Worm (Caenorhabditis elegans): ENCODE results near the gene T27E7.4.
"Not testable (repeated sequence)": the region's sequence is repeated elsewhere in the genome, so short reads cannot be mapped to it uniquely, and the experiment has no call there.

Gene T27E7.4

DNA sequence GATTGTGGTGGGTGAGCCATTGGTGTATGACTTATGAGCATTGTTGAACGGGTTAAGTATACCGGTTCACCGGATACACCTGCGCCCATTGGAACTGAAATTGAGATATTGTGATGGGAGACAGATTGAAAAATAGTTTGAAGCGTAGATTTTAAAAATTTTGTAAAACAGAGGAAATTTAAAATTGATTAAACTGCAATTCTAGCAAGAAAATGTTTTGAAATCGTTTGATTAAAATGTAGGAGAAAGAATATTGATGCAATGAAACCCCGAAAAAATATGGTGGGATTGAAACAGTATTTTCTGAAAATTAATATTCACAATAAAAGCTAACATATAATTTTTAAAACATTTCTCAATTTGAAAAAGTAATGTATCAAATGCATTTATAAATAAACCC lies 19.9 kb upstream of the T27E7.4 start, which contains the start of gene Y57G11B.6:
Gene Y57G11B.6, minus strand, starts transcription at position 101 of the 400 bp plus-strand sequence.
- TF ChIP-seq hmg-4 (GFP tag; optimal IDR thresholded peaks at IDR 0.05) (no peak), tra-4 (tag; optimal IDR thresholded peaks at IDR 0.05) (no peak), hmbx-1 (tag; optimal IDR thresholded peaks at IDR 0.05) (no peak), ceh-13 (GFP tag; optimal IDR thresholded peaks at IDR 0.05) (no peak), sea-1 (GFP tag; conservative IDR thresholded peaks at IDR 0.05) (no peak), flt-1 (GFP tag; IDR thresholded peaks at IDR 0.05) (no peak), aly-1 (tag; optimal IDR thresholded peaks at IDR 0.05) (no peak), B0310.2 (tag; optimal IDR thresholded peaks at IDR 0.05) (no peak), tbx-11 (GFP tag; IDR thresholded peaks at IDR 0.05) (no peak), ama-1 (optimal IDR thresholded peaks at IDR 0.05) (no peak), pes-1 (GFP tag; IDR thresholded peaks at IDR 0.05) (no peak)

DNA sequence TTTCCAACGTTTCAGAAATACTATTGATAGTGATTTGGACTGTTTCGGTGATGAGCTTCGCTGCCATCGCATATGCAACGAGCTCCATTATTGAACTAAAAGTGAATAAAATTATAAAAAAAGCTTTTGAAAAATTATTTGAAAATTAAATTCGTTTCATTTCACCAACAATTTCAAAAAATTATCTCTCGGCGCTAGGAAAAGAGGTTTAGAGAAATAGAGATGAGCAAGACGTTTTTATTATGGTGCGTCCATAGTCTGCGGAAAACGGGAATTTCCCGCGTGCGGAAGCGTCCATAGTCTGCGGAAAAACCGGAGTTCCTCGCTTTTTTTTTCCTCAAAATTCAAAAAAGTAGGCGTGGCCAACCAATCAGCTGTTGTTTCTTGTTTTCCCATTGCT lies 17.0 kb upstream of the T27E7.4 start, which contains the start of gene pals-30:
Gene pals-30, minus strand, starts transcription at position 101 of the 400 bp plus-strand sequence.
- TF ChIP-seq F13C5.2 (tag; optimal IDR thresholded peaks at IDR 0.05); flt-1 (GFP tag; IDR thresholded peaks at IDR 0.05); ceh-13 (GFP tag; optimal IDR thresholded peaks at IDR 0.05): not testable (repeated sequence)

ce11 chrIV:14549308-14549707 lies 14.4 kb upstream of the T27E7.4 start, which contains the start of gene T27E7.9:
T27E7.9 (minus strand) TSS chrIV:14549408.
- TF ChIP-seq hmbx-1 (tag; optimal IDR thresholded peaks at IDR 0.05) (no peak), pes-1 (GFP tag; IDR thresholded peaks at IDR 0.05) (no peak), ama-1 (optimal IDR thresholded peaks at IDR 0.05) (no peak)

- TF ChIP-seq ceh-36 (tag; optimal IDR thresholded peaks at IDR 0.05), result no peak
- TF ChIP-seq hmg-4 (GFP tag; optimal IDR thresholded peaks at IDR 0.05), result no peak
- TF ChIP-seq ceh-13 (GFP tag; optimal IDR thresholded peaks at IDR 0.05), result no peak
- TF ChIP-seq aly-1 (tag; optimal IDR thresholded peaks at IDR 0.05), result no peak
- TF ChIP-seq F13C5.2 (tag; optimal IDR thresholded peaks at IDR 0.05), result no peak
- TF ChIP-seq tbx-11 (GFP tag; IDR thresholded peaks at IDR 0.05), result no peak
- TF ChIP-seq tra-4 (tag; optimal IDR thresholded peaks at IDR 0.05), result no peak
- TF ChIP-seq scrt-1 (GFP tag; IDR thresholded peaks at IDR 0.05), result no peak
- TF ChIP-seq ets-7 (tag; optimal IDR thresholded peaks at IDR 0.05), result no peak
- no peak for TF ChIP-seq tbx-37 (GFP tag; conservative IDR thresholded peaks at IDR 0.05)
- no peak for TF ChIP-seq hnd-1 (tag; optimal IDR thresholded peaks at IDR 0.05)
- no peak for TF ChIP-seq hmbx-1 (tag; optimal IDR thresholded peaks at IDR 0.05)
- TF ChIP-seq flt-1 (GFP tag; IDR thresholded peaks at IDR 0.05), result no peak
- no peak for TF ChIP-seq pes-1 (GFP tag; IDR thresholded peaks at IDR 0.05)
- no peak for TF ChIP-seq sea-1 (GFP tag; conservative IDR thresholded peaks at IDR 0.05)
- TF ChIP-seq ama-1 (optimal IDR thresholded peaks at IDR 0.05), result no peak
- TF ChIP-seq B0310.2 (tag; optimal IDR thresholded peaks at IDR 0.05), result no peak
Observed at ce11 chrIV:14547292-14547691, 12.4 kb upstream of the T27E7.4 start.

DNA sequence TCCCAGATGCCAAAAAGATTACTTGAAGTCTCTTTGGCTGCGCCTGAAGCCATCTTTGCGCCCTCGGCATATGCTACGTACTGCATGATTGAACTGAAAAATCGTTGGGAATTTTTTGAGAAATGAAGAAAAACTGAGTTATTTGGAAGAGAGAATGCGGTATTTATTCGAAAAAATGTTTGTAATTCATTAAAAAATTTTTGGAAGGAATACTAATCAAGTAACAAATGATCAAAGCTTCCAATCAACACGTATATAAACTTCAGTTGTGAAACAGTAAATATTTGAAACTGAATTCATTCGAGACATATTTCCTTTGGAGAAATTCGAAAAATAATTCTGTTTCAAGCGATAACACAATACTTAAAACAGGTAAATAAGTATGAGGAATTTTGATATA lies 7.7 kb upstream of the T27E7.4 start, which contains the start of gene pals-29:
Gene pals-29, minus strand, starts transcription at position 101 of the 400 bp plus-strand sequence.
- TF ChIP-seq flt-1 (GFP tag; IDR thresholded peaks at IDR 0.05), result no peak
- no peak for TF ChIP-seq ama-1 (optimal IDR thresholded peaks at IDR 0.05)
- no peak for TF ChIP-seq sea-1 (GFP tag; conservative IDR thresholded peaks at IDR 0.05)

DNA sequence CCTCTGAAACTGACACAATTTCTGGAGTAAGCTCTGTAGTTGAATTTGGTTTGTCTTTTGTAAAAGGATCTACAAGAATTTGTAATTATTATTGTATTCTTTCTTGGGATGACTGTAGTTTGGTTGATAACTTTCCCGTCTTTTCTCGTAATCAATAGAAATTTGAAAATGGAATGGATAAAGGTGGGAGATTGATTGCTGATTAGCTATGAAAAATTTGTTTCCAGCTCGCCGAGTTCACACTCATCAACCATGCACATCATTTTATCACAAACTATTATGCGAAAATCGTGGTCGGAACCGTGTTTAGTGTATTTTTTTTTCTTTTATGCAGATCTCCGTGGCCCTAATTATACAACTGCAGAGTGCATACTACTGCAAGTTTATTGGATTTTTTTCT lies 2.0 kb upstream of the T27E7.4 start, which contains the start of gene T27E7.5:
Gene T27E7.5, plus strand, starts transcription at position 253 of the 400 bp plus-strand sequence.
- TF ChIP-seq sea-1 (GFP tag; conservative IDR thresholded peaks at IDR 0.05) (no peak), tra-4 (tag; optimal IDR thresholded peaks at IDR 0.05) (no peak), ceh-13 (GFP tag; optimal IDR thresholded peaks at IDR 0.05) (no peak), hmbx-1 (tag; optimal IDR thresholded peaks at IDR 0.05) (no peak), aly-1 (tag; optimal IDR thresholded peaks at IDR 0.05) (no peak), ama-1 (optimal IDR thresholded peaks at IDR 0.05) (no peak), ceh-36 (tag; optimal IDR thresholded peaks at IDR 0.05) (no peak), hmg-4 (GFP tag; optimal IDR thresholded peaks at IDR 0.05) (no peak)

ce11 chrIV:14532366-14532765 lies 2.5 kb downstream of the T27E7.4 start:
- TF ChIP-seq ceh-13 (GFP tag; optimal IDR thresholded peaks at IDR 0.05) (no peak), hmbx-1 (tag; optimal IDR thresholded peaks at IDR 0.05) (no peak)

DNA sequence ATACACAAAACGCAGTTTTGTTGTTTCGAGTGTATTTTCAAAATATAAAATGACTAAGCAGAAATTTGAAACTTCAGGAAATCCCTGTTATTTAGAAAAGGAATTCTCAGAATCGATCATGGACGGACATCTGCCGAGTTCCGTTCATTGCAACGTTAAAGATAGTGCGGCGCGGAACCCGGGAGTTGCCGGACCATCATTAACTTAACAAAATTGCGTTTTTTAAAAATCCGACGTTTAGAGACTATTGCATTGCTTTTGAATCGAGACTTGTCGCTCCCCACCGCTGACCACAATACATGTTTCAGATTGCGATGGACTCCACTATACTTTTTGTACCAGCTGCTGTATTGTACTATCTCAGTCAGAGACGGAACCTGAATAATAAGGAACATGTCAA lies 4.8 kb downstream of the T27E7.4 start:
- no peak for TF ChIP-seq tbx-37 (GFP tag; conservative IDR thresholded peaks at IDR 0.05)
- no peak for TF ChIP-seq tra-4 (tag; optimal IDR thresholded peaks at IDR 0.05)
- no peak for TF ChIP-seq tbx-11 (GFP tag; IDR thresholded peaks at IDR 0.05)
- TF ChIP-seq sea-1 (GFP tag; conservative IDR thresholded peaks at IDR 0.05), result no peak
- no peak for TF ChIP-seq ceh-36 (tag; optimal IDR thresholded peaks at IDR 0.05)
- no peak for TF ChIP-seq hmbx-1 (tag; optimal IDR thresholded peaks at IDR 0.05)
- TF ChIP-seq hnd-1 (tag; optimal IDR thresholded peaks at IDR 0.05), result no peak
- TF ChIP-seq F13C5.2 (tag; optimal IDR thresholded peaks at IDR 0.05), result no peak
- TF ChIP-seq pes-1 (GFP tag; IDR thresholded peaks at IDR 0.05), result no peak

DNA sequence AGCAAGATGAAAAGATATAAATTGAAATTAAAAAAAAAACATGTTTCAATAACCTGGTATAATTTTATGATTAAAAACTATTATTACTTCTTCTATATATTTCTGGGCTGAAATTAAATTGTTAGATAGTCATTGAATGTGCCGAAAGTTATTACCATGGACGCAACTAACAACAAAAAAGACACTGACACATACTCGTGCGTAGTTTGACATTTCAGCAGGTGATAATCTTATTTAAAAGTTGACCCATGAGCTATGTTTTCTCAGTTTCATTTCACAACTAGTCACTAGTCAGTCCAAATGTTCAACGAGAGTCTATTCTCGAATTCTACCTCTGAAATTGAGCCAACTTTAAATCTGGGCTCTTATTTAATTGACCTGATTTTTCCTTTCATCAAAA lies 6.1 kb downstream of the T27E7.4 start, which contains the start of gene T27E7.3:
Gene T27E7.3, plus strand, starts transcription at position 301 of the 400 bp plus-strand sequence.
- no peak for TF ChIP-seq ceh-36 (tag; optimal IDR thresholded peaks at IDR 0.05)
- TF ChIP-seq tra-4 (tag; optimal IDR thresholded peaks at IDR 0.05), result no peak
- no peak for TF ChIP-seq B0310.2 (tag; optimal IDR thresholded peaks at IDR 0.05)
- no peak for TF ChIP-seq scrt-1 (GFP tag; IDR thresholded peaks at IDR 0.05)
- TF ChIP-seq aly-1 (tag; optimal IDR thresholded peaks at IDR 0.05), result no peak
- no peak for TF ChIP-seq F13C5.2 (tag; optimal IDR thresholded peaks at IDR 0.05)
- TF ChIP-seq ets-7 (tag; optimal IDR thresholded peaks at IDR 0.05), result no peak
- no peak for TF ChIP-seq tbx-37 (GFP tag; conservative IDR thresholded peaks at IDR 0.05)
- no peak for TF ChIP-seq hmg-4 (GFP tag; optimal IDR thresholded peaks at IDR 0.05)
- no peak for TF ChIP-seq pes-1 (GFP tag; IDR thresholded peaks at IDR 0.05)
- no peak for TF ChIP-seq flt-1 (GFP tag; IDR thresholded peaks at IDR 0.05)
- TF ChIP-seq hmbx-1 (tag; optimal IDR thresholded peaks at IDR 0.05), result no peak
- TF ChIP-seq ama-1 (optimal IDR thresholded peaks at IDR 0.05), result no peak

All from whole organism, early embryonic.